Fruit fly (Drosophila melanogaster) whole organism, embryonic: Measurements from ENCODE around the gene swa.

Source experiments
- Abd-B ChIP-seq: fragments of 200-800 bp; sonication (Bioruptor generic); optimal IDR thresholded peaks from 2 replicates; lab custom pipeline; 2018; ENCODE audit warnings: missing biosample characterization, mild to moderate bottlenecking, missing genetic modification characterization, moderate library complexity
- Atf6 ChIP-seq: fragments of 200-800 bp; sonication (Bioruptor generic); IDR thresholded peaks from 2 replicates; pipeline ENCODE4 v1.3.6; 2022; ENCODE audit warnings: missing biosample characterization, missing genetic modification characterization
- Awh ChIP-seq: fragments of 200-800 bp; sonication (Bioruptor generic); IDR thresholded peaks from 2 replicates; pipeline ENCODE4, ENCODE4 v1.3.6; 2022; ENCODE audit warnings: missing biosample characterization, missing genetic modification characterization
- B-H2 ChIP-seq: fragments of 200-800 bp; sonication (Bioruptor generic); optimal IDR thresholded peaks from 2 replicates; lab custom pipeline; 2018; ENCODE audit warnings: missing biosample characterization, mild to moderate bottlenecking, missing genetic modification characterization
- CG10274 ChIP-seq: fragments of 200-800 bp; sonication (Bioruptor generic); optimal IDR thresholded peaks from 3 replicates; lab custom pipeline; 2017; ENCODE audit warnings: missing biosample characterization, mild to moderate bottlenecking, missing genetic modification characterization
- CG11085 ChIP-seq: fragments of 200-800 bp; sonication (Bioruptor generic); IDR thresholded peaks from 2 replicates; pipeline ENCODE4 v1.3.6; 2022; ENCODE audit warnings: missing biosample characterization, missing genetic modification characterization
- CG11696 ChIP-seq: fragments of 200-800 bp; sonication (Bioruptor generic); IDR thresholded peaks from 2 replicates; pipeline ENCODE4 v1.3.6; 2022; ENCODE audit warnings: missing biosample characterization, missing genetic modification characterization
- CG15011 ChIP-seq: fragments of 200-800 bp; sonication (Bioruptor generic); optimal IDR thresholded peaks from 3 replicates; lab custom pipeline; 2018; ENCODE audit warnings: missing biosample characterization, mild to moderate bottlenecking, missing genetic modification characterization
- CG15479 ChIP-seq: fragments of 200-800 bp; sonication (Bioruptor generic); optimal IDR thresholded peaks from 3 replicates; lab custom pipeline; 2019; ENCODE audit warnings: missing biosample characterization, mild to moderate bottlenecking, missing genetic modification characterization, moderate library complexity
- CG18764 ChIP-seq: fragments of 200-800 bp; sonication (Bioruptor generic); optimal IDR thresholded peaks from 3 replicates; lab custom pipeline; 2016; ENCODE audit warnings: missing biosample characterization, missing genetic modification characterization
- CG3065 ChIP-seq: fragments of 200-800 bp; sonication (Bioruptor generic); optimal IDR thresholded peaks from 2 replicates; lab custom pipeline; 2016; ENCODE audit warnings: missing biosample characterization, missing genetic modification characterization
- CG31365 ChIP-seq: fragments of 200-800 bp; sonication (Bioruptor generic); optimal IDR thresholded peaks from 2 replicates; lab custom pipeline; 2018; ENCODE audit warnings: missing biosample characterization, mild to moderate bottlenecking, missing genetic modification characterization
- CG3407 ChIP-seq: fragments of 200-800 bp; sonication (Bioruptor generic); optimal IDR thresholded peaks from 2 replicates; lab custom pipeline; 2018; ENCODE audit warnings: missing biosample characterization, mild to moderate bottlenecking, missing genetic modification characterization
- CG34224 ChIP-seq: fragments of 200-800 bp; sonication (Bioruptor generic); IDR thresholded peaks from 3 replicates; pipeline ENCODE4 v1.3.6; 2022; ENCODE audit warnings: missing biosample characterization, missing genetic modification characterization; ENCODE audit not compliant: partially characterized antibody
- CG4282 ChIP-seq: fragments of 200-800 bp; sonication (Bioruptor generic); optimal IDR thresholded peaks from 2 replicates; lab custom pipeline; 2016; ENCODE audit warnings: missing biosample characterization, missing genetic modification characterization
- CG43689 ChIP-seq: fragments of 200-800 bp; sonication (Bioruptor generic); IDR thresholded peaks from 2 replicates; pipeline ENCODE4 v1.3.6; 2022; ENCODE audit warnings: missing biosample characterization, missing genetic modification characterization
- CG6272 ChIP-seq: fragments of 200-800 bp; sonication (Bioruptor generic); IDR thresholded peaks from 2 replicates; pipeline ENCODE4 v1.3.6; 2022; ENCODE audit warnings: missing biosample characterization, missing genetic modification characterization
- CG6765 ChIP-seq: fragments of 200-800 bp; sonication (Bioruptor generic); optimal IDR thresholded peaks from 3 replicates; lab custom pipeline; 2017; ENCODE audit warnings: missing biosample characterization, mild to moderate bottlenecking, missing genetic modification characterization
- CG6813 ChIP-seq: fragments of 200-800 bp; sonication (Bioruptor generic); optimal IDR thresholded peaks from 2 replicates; lab custom pipeline; 2017; ENCODE audit warnings: missing biosample characterization, missing genetic modification characterization, mild to moderate bottlenecking, moderate library complexity, missing genetic modification reagents
- CG7786 ChIP-seq: fragments of 200-800 bp; sonication (Bioruptor generic); optimal IDR thresholded peaks from 2 replicates; lab custom pipeline; 2016; ENCODE audit warnings: missing biosample characterization, missing genetic modification characterization
- CHES-1-like ChIP-seq: fragments of 200-800 bp; sonication (Bioruptor generic); optimal IDR thresholded peaks from 2 replicates; lab custom pipeline; 2016; ENCODE audit warnings: missing biosample characterization, missing genetic modification characterization
- Eip74EF ChIP-seq, 2 experiments: fragments of 200-800 bp in 1 of 2; fragments of >200 bp in 1 of 2; sonication (Bioruptor generic) in 1 of 2; optimal IDR thresholded peaks; 2 replicates each; lab custom pipeline; 2017 to 2019; ENCODE audit warnings: missing biosample characterization in 2 of 2, missing genetic modification characterization in 2 of 2, mild to moderate bottlenecking in 1 of 2, moderate library complexity in 1 of 2
- Ets65A ChIP-seq: fragments of 200-800 bp; sonication (Bioruptor generic); peaks from one replicate; lab custom pipeline; 2016; ENCODE audit warnings: missing biosample characterization, missing genetic modification characterization
- Fer1 ChIP-seq: fragments of 200-800 bp; sonication (Bioruptor generic); optimal IDR thresholded peaks from 2 replicates; lab custom pipeline; 2017; ENCODE audit warnings: missing biosample characterization, mild to moderate bottlenecking, missing genetic modification characterization
- Hmr ChIP-seq: fragments of 200-800 bp; sonication (Bioruptor generic); optimal IDR thresholded peaks from 3 replicates; lab custom pipeline; 2017; ENCODE audit warnings: mild to moderate bottlenecking, missing biosample characterization, missing genetic modification reagents, missing genetic modification characterization
- Hr51 ChIP-seq, 2 experiments: fragments of 200-800 bp; sonication (Bioruptor generic); optimal IDR thresholded peaks; 2 replicates in 1 of 2; 3 replicates in 1 of 2; lab custom pipeline; 2016 to 2018; ENCODE audit warnings: missing biosample characterization in 2 of 2, missing genetic modification characterization in 2 of 2, mild to moderate bottlenecking in 1 of 2, moderate library complexity in 1 of 2
- Ptx1 ChIP-seq: fragments of 200-800 bp; sonication (Bioruptor generic); IDR thresholded peaks from 2 replicates; pipeline ENCODE4 v1.3.6; 2022; ENCODE audit warnings: missing biosample characterization, missing genetic modification characterization
- Sin3A ChIP-seq: fragments of >200 bp; optimal IDR thresholded peaks from 2 replicates; lab custom pipeline; 2018
- Sry-δ ChIP-seq: fragments of 200-800 bp; sonication (Bioruptor generic); optimal IDR thresholded peaks from 2 replicates; lab custom pipeline; 2016; ENCODE audit warnings: missing biosample characterization, missing genetic modification characterization
- ara ChIP-seq: fragments of 200-800 bp; sonication (Bioruptor generic); IDR thresholded peaks from 2 replicates; pipeline ENCODE4 v1.3.6; 2022; ENCODE audit warnings: missing biosample characterization, missing genetic modification characterization
- ato ChIP-seq: fragments of 200-800 bp; sonication (Bioruptor generic); IDR thresholded peaks from 2 replicates; pipeline ENCODE4 v1.3.6; 2022; ENCODE audit warnings: missing biosample characterization, missing genetic modification characterization; ENCODE audit not compliant: partially characterized antibody
- bigmax ChIP-seq: fragments of 200-800 bp; sonication (Bioruptor generic); optimal IDR thresholded peaks from 2 replicates; lab custom pipeline; 2018; ENCODE audit warnings: missing biosample characterization, mild to moderate bottlenecking, missing genetic modification characterization
- chinmo ChIP-seq: fragments of 200-800 bp; sonication (Bioruptor generic); IDR thresholded peaks from 4 replicates; pipeline ENCODE4 v1.3.6; 2022; ENCODE audit warnings: missing biosample characterization, missing genetic modification characterization; ENCODE audit not compliant: partially characterized antibody
- dimm ChIP-seq: fragments of 200-800 bp; sonication (Bioruptor generic); IDR thresholded peaks from 2 replicates; pipeline ENCODE4 v1.3.6; 2022; ENCODE audit warnings: missing biosample characterization, missing genetic modification characterization
- grn ChIP-seq: fragments of 200-800 bp; sonication (Bioruptor generic); optimal IDR thresholded peaks from 3 replicates; lab custom pipeline; 2017; ENCODE audit warnings: missing biosample characterization, missing genetic modification characterization
- gsb ChIP-seq: fragments of 200-800 bp; sonication (Bioruptor generic); IDR thresholded peaks from 2 replicates; pipeline ENCODE4 v1.3.6; 2022; ENCODE audit warnings: missing biosample characterization, missing genetic modification characterization
- her ChIP-seq: fragments of 200-800 bp; sonication (Bioruptor generic); optimal IDR thresholded peaks from 2 replicates; lab custom pipeline; 2016; ENCODE audit warnings: missing biosample characterization, missing genetic modification characterization
- hkb ChIP-seq, 2 experiments: fragments of 200-800 bp in 1 of 2; fragments of >200 bp in 1 of 2; sonication (Bioruptor generic) in 1 of 2; IDR thresholded peaks in 1 of 2; optimal IDR thresholded peaks in 1 of 2; 2 replicates each; pipeline versions ENCODE4 v1.3.6 to Lab custom; 2017 to 2022; ENCODE audit warnings: missing biosample characterization in 1 of 2, missing genetic modification characterization in 1 of 2
- maf-S ChIP-seq: fragments of 200-800 bp; sonication (Bioruptor generic); optimal IDR thresholded peaks from 2 replicates; lab custom pipeline; 2016; ENCODE audit warnings: missing biosample characterization, missing genetic modification characterization
- org-1 ChIP-seq: fragments of 200-800 bp; sonication (Bioruptor generic); optimal IDR thresholded peaks from 2 replicates; lab custom pipeline; 2017; ENCODE audit warnings: missing biosample characterization, missing genetic modification characterization
- pum ChIP-seq: fragments of 200-800 bp; sonication (Bioruptor generic); optimal IDR thresholded peaks from 2 replicates; lab custom pipeline; 2016; ENCODE audit warnings: missing biosample characterization, missing genetic modification characterization
- ranshi ChIP-seq: fragments of 200-800 bp; sonication (Bioruptor generic); IDR thresholded peaks from 2 replicates; pipeline ENCODE4 v1.3.6; 2022; ENCODE audit warnings: missing biosample characterization, missing genetic modification characterization
- sens ChIP-seq: fragments of 200-800 bp; sonication (Bioruptor generic); peaks from one replicate; lab custom pipeline; 2016; ENCODE audit warnings: missing biosample characterization, missing genetic modification characterization
- sisA ChIP-seq: fragments of 200-800 bp; sonication (Bioruptor generic); IDR thresholded peaks from 2 replicates; pipeline ENCODE4 v1.3.6; 2022; ENCODE audit warnings: missing biosample characterization, missing genetic modification characterization
- sna ChIP-seq: fragments of 200-800 bp; sonication (Bioruptor generic); IDR thresholded peaks from 2 replicates; pipeline ENCODE4 v1.3.6; 2022; ENCODE audit warnings: missing biosample characterization, missing genetic modification characterization; ENCODE audit not compliant: partially characterized antibody
- trem ChIP-seq: fragments of 200-800 bp; optimal IDR thresholded peaks from 3 replicates; lab custom pipeline; 2019; ENCODE audit warnings: missing biosample characterization, mild to moderate bottlenecking, missing genetic modification characterization, moderate library complexity
- vfl ChIP-seq: fragments of 200-800 bp; sonication (Bioruptor generic); optimal IDR thresholded peaks from 2 replicates; lab custom pipeline; 2016; ENCODE audit warnings: missing biosample characterization, missing genetic modification characterization
- wor ChIP-seq: fragments of 200-800 bp; sonication (Bioruptor generic); IDR thresholded peaks from 2 replicates; pipeline ENCODE4 v1.3.6; 2022; ENCODE audit warnings: missing biosample characterization, missing genetic modification characterization
- zen ChIP-seq: fragments of 200-800 bp; sonication (Bioruptor generic); optimal IDR thresholded peaks from 3 replicates; lab custom pipeline; 2018; ENCODE audit warnings: missing biosample characterization, mild to moderate bottlenecking, missing genetic modification characterization, moderate library complexity

swa gene

DNA sequence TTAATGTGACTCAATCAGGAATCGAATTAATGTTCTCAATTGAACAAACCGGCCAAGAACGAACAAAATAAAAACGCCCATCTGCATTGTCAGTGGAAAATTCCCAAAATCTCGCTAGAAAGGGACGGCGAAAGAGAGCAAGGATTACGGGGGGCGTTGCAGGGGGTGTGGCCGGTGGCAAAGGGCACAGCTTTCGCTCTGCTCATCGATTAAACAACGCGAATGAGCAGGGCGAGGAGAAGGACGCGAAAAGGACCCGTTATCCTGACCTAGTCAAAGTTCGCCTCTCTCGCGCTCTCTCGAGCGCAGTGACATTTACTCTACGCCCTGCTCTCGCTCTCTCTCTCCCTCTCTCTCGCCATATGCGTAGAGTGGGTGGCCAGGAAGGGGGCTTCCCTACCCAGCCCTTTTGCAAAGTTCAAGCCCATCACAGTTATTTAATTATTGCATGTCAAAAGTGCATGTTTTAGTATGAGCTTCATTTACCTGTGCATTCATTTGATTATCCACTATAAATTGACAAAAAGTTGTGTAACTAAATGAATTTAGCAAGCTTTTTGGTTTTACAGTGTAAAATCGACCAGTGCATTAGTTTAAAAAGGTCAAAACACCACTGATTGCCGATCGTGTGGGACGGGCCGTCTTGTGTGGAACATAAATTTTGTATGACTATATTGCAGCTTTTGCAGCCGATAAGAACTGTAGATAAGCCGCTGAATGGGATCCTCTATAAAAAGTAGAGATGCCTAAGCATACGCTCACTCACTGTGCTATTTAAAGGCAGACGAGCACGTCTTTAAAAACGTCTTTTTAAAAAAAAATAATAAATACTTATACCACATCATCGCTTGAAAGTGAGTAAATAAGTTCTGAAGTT, 26.5 kb downstream of the swa start (continued):
- TF ChIP-seq ranshi (GFP tag; lab: Robert Waterston, UW) (no peak), sna (GFP tag; lab: Robert Waterston, UW) (no peak), CG15479 (GFP tag; lab: Kevin White, UChicago) (no peak), CG15011 (GFP tag; lab: Kevin White, UChicago) (no peak), CG31365 (tag; lab: Kevin White, UChicago) (no peak), Fer1 (GFP tag; lab: Kevin White, UChicago) (no peak), dimm (GFP tag; lab: Robert Waterston, UW) (no peak), org-1 (GFP tag; lab: Kevin White, UChicago) (peak; percentile 17), Ets65A (no peak), wor (GFP tag; lab: Robert Waterston, UW) (no peak), CG6813 (GFP tag; lab: Kevin White, UChicago) (no peak), CG3407 (no peak), CG6765 (GFP tag; lab: Kevin White, UChicago) (no peak), CG3065 (no peak), Hr51 (GFP tag; optimal IDR thresholded peaks at IDR 0.05; lab: Kevin White, UChicago) (peak in 1 of 2 experiments; percentile 32), CG4282 (GFP tag; lab: Kevin White, UChicago) (no peak), CHES-1-like (GFP tag; lab: Kevin White, UChicago) (no peak), CG18764 (no peak), Abd-B (no peak), chinmo (no peak), bigmax (GFP tag; lab: Kevin White, UChicago) (no peak), ato (GFP tag; lab: Robert Waterston, UW) (no peak), sens (GFP tag; lab: Kevin White, UChicago) (peak; percentile 66), trem (tag; lab: Kevin White, UChicago) (no peak), CG7786 (GFP tag; lab: Kevin White, UChicago) (peak; percentile 31), Awh (no peak), vfl (GFP tag; lab: Kevin White, UChicago) (no peak), ara (GFP tag; lab: Robert Waterston, UW) (no peak), CG6272 (GFP tag; lab: Robert Waterston, UW) (no peak), hkb (optimal IDR thresholded peaks at IDR 0.05; lab: Kevin White, UChicago) (no peak), hkb (GFP tag; IDR thresholded peaks at IDR 0.05; lab: Robert Waterston, UW) (no peak), Eip74EF (GFP tag; optimal IDR thresholded peaks at IDR 0.05; lab: Kevin White, UChicago) (no peak), Atf6 (no peak), Hmr (peak; percentile 23), CG34224 (GFP tag; lab: Robert Waterston, UW) (no peak), CG11696 (GFP tag; lab: Robert Waterston, UW) (no peak), B-H2 (GFP tag; lab: Kevin White, UChicago) (no peak), zen (tag; lab: Kevin White, UChicago) (no peak), CG11085 (GFP tag; lab: Robert Waterston, UW) (0 out of 2 replicates have a peak, but pooled peaks have one; percentile 21), Sry-δ (no peak), Sin3A (lab: Kevin White, UChicago) (no peak), CG43689 (GFP tag; lab: Robert Waterston, UW) (no peak), her (GFP tag; lab: Kevin White, UChicago) (no peak), grn (no peak), pum (GFP tag; lab: Kevin White, UChicago) (no peak), gsb (GFP tag; lab: Robert Waterston, UW) (no peak), maf-S (GFP tag; lab: Kevin White, UChicago) (no peak), CG10274 (no peak), sisA (GFP tag; lab: Robert Waterston, UW) (peak; percentile 42; the same call in 1 of the 2 replicates), Ptx1 (GFP tag; lab: Robert Waterston, UW) (no peak)
